Fruit fly (Drosophila melanogaster) whole organism, prepupa: ENCODE results near the gene Lmpt.

ENCODE experiments used
- Blimp-1 ChIP-seq: fragments of 200-800 bp; sonication (Bioruptor generic); optimal IDR thresholded peaks from 3 replicates; lab custom pipeline; 2017; ENCODE audit warnings: missing biosample characterization, missing genetic modification characterization, mild to moderate bottlenecking, moderate library complexity, missing genetic modification reagents
- CG11294 ChIP-seq: fragments of 200-800 bp; sonication (Bioruptor generic); IDR thresholded peaks from 2 replicates; pipeline ENCODE4 v1.3.6; 2022; ENCODE audit warnings: missing biosample characterization, missing genetic modification characterization
- CG1621 ChIP-seq: fragments of 200-800 bp; sonication (Bioruptor generic); optimal IDR thresholded peaks from 3 replicates; lab custom pipeline; 2018; ENCODE audit warnings: missing biosample characterization, mild to moderate bottlenecking, missing genetic modification characterization
- CG16779 ChIP-seq: fragments of 200-800 bp; sonication (Bioruptor generic); optimal IDR thresholded peaks from 3 replicates; lab custom pipeline; 2017; ENCODE audit warnings: missing biosample characterization, mild to moderate bottlenecking, missing genetic modification characterization
- CG31627 ChIP-seq: fragments of 200-800 bp; sonication (Bioruptor generic); optimal IDR thresholded peaks from 3 replicates; lab custom pipeline; 2016; ENCODE audit warnings: missing biosample characterization, missing genetic modification characterization
- CG32006 ChIP-seq: fragments of 200-800 bp; sonication (Bioruptor generic); optimal IDR thresholded peaks from 3 replicates; lab custom pipeline; 2017; ENCODE audit warnings: missing biosample characterization, mild to moderate bottlenecking, missing genetic modification characterization
- CG6163 ChIP-seq: fragments of 200-800 bp; sonication (Bioruptor generic); IDR thresholded peaks from 3 replicates; pipeline ENCODE4 v1.3.6; 2022; ENCODE audit warnings: missing biosample characterization, missing genetic modification characterization
- CG7368 ChIP-seq: fragments of 200-800 bp; sonication (Bioruptor generic); optimal IDR thresholded peaks from 3 replicates; lab custom pipeline; 2016; ENCODE audit warnings: missing biosample characterization, missing genetic modification characterization
- Eip78C ChIP-seq: fragments of 200-800 bp; sonication (Bioruptor generic); peaks from one replicate; lab custom pipeline; 2016; ENCODE audit warnings: missing biosample characterization, missing genetic modification characterization
- Ets96B ChIP-seq: fragments of 200-800 bp; optimal IDR thresholded peaks from 2 replicates; lab custom pipeline; 2019; ENCODE audit warnings: missing biosample characterization, mild to moderate bottlenecking, missing genetic modification characterization, moderate library complexity
- Lpt ChIP-seq: fragments of 200-800 bp; sonication (Bioruptor generic); optimal IDR thresholded peaks from 3 replicates; lab custom pipeline; 2016; ENCODE audit warnings: missing biosample characterization, missing genetic modification characterization
- OdsH ChIP-seq: fragments of 200-800 bp; sonication (Bioruptor generic); optimal IDR thresholded peaks from 3 replicates; lab custom pipeline; 2016; ENCODE audit warnings: missing biosample characterization, missing genetic modification characterization
- dac ChIP-seq: fragments of 200-800 bp; sonication (Bioruptor generic); optimal IDR thresholded peaks from 2 replicates; lab custom pipeline; 2017; ENCODE audit warnings: missing biosample characterization, mild to moderate bottlenecking, missing genetic modification characterization
- dsx ChIP-seq: fragments of 200-800 bp; optimal IDR thresholded peaks from 3 replicates; lab custom pipeline; 2019; ENCODE audit warnings: missing biosample characterization, mild to moderate bottlenecking, missing genetic modification characterization, moderate library complexity; ENCODE audit not compliant: poor library complexity, severe bottlenecking

- TF ChIP-seq Blimp-1 (GFP tag; lab: Kevin White, UChicago) (no peak), CG11294 (GFP tag; lab: Robert Waterston, UW) (no peak), Lpt (GFP tag; lab: Kevin White, UChicago) (no peak), OdsH (GFP tag; lab: Kevin White, UChicago) (no peak), CG6163 (GFP tag; lab: Robert Waterston, UW) (peak; percentile 71; the same call in 2 of the 3 replicates), CG7368 (GFP tag; lab: Kevin White, UChicago) (peak; percentile 55), CG32006 (GFP tag; lab: Kevin White, UChicago) (no peak), Eip78C (GFP tag; lab: Kevin White, UChicago) (peak; percentile 85), CG1621 (tag; lab: Kevin White, UChicago) (peak; percentile 96), dac (GFP tag; lab: Kevin White, UChicago) (no peak), Ets96B (no peak), CG31627 (GFP tag; lab: Kevin White, UChicago) (no peak), dsx (peak; percentile 16), CG16779 (no peak)
Measured at dm6 chr3L:16969652-16970109, 104.6 kb downstream of the Lmpt start, which contains the start of gene Exn.
